Worm (Caenorhabditis elegans) whole organism, L1 larva: Measurements from ENCODE around the gene T07E3.3.

Experiments used
- C04F5.9 ChIP-seq: sonication (generic microtip); optimal IDR thresholded peaks from 2 replicates; lab custom pipeline; 2016; ENCODE audit warnings: missing genetic modification characterization, missing compliant biosample characterization
- C16A3.4 ChIP-seq: fragments of 150-350 bp; optimal IDR thresholded peaks from 2 replicates; lab custom pipeline; 2014; ENCODE audit warnings: missing biosample characterization, missing genetic modification characterization
- F16B12.6 ChIP-seq: fragments of 150-350 bp; optimal IDR thresholded peaks from 2 replicates; lab custom pipeline; 2014; ENCODE audit warnings: missing biosample characterization, missing genetic modification characterization
- blmp-1 ChIP-seq: fragments of 150-350 bp; optimal IDR thresholded peaks from 2 replicates; lab custom pipeline; 2014; ENCODE audit warnings: missing biosample characterization, missing genetic modification characterization
- ceh-82 ChIP-seq, 3 experiments: fragments of 150-350 bp in 1 of 3; sonication (generic microtip) in 2 of 3; optimal IDR thresholded peaks; 2 replicates each; lab custom pipeline; 2014 to 2017; ENCODE audit warnings: missing biosample characterization in 3 of 3, missing genetic modification characterization in 3 of 3
- ceh-88 ChIP-seq: fragments of 200-800 bp; sonication (Bioruptor generic); IDR thresholded peaks from 2 replicates; pipeline ENCODE4 v1.3.6; 2022; ENCODE audit warnings: missing genetic modification characterization, missing compliant biosample characterization
- ceh-90 ChIP-seq: sonication (generic microtip); optimal IDR thresholded peaks from 2 replicates; lab custom pipeline; 2016; ENCODE audit warnings: missing genetic modification characterization, missing compliant biosample characterization
- dpl-1 ChIP-seq, 3 experiments: fragments of 150-350 bp in 2 of 3; sonication (generic microtip) in 1 of 3; optimal IDR thresholded peaks; 2 replicates each; lab custom pipeline; 2014 to 2017; ENCODE audit warnings: missing biosample characterization in 3 of 3, missing genetic modification characterization in 3 of 3, missing genetic modification reagents in 3 of 3
- efl-1 ChIP-seq, 4 experiments: fragments of 150-350 bp; optimal IDR thresholded peaks in 3 of 4; peaks in 1 of 4; 1 replicate in 1 of 4; 2 replicates in 3 of 4; lab custom pipeline; 2014; ENCODE audit warnings: missing biosample characterization in 2 of 4, missing genetic modification characterization in 2 of 4, missing genetic modification reagents in 2 of 4
- efl-3 ChIP-seq: fragments of 200-800 bp; sonication (Bioruptor generic); optimal IDR thresholded peaks from 2 replicates; lab custom pipeline; 2018; ENCODE audit warnings: mild to moderate bottlenecking, missing genetic modification characterization, missing compliant biosample characterization
- egl-13 ChIP-seq: sonication (generic microtip); optimal IDR thresholded peaks from 2 replicates; lab custom pipeline; 2016; ENCODE audit warnings: missing genotype, missing genetic modification reagents, missing genetic modification characterization, missing compliant biosample characterization
- elt-3 ChIP-seq, 6 experiments: fragments of 150-350 bp in 1 of 6; sonication (generic microtip); optimal IDR thresholded peaks; 2 replicates each; lab custom pipeline; 2017 to 2018; ENCODE audit warnings: missing biosample characterization in 6 of 6, missing genetic modification characterization in 6 of 6, inconsistent platforms in 1 of 6
- ets-5 ChIP-seq: fragments of 200-800 bp; sonication (Bioruptor generic); IDR thresholded peaks from 2 replicates; pipeline ENCODE4 v1.3.6; 2022; ENCODE audit warnings: missing genetic modification characterization, missing compliant biosample characterization
- fkh-10 ChIP-seq: sonication (generic microtip); optimal IDR thresholded peaks from 2 replicates; lab custom pipeline; 2017; ENCODE audit warnings: missing biosample characterization, missing genetic modification reagents, missing genetic modification characterization
- fkh-4 ChIP-seq: sonication (generic microtip); optimal IDR thresholded peaks from 2 replicates; lab custom pipeline; 2016; ENCODE audit warnings: missing compliant biosample characterization, missing genetic modification characterization, borderline replicate concordance
- hlh-17 ChIP-seq: fragments of 200-800 bp; sonication (Bioruptor generic); optimal IDR thresholded peaks from 2 replicates; lab custom pipeline; 2018; ENCODE audit warnings: missing genetic modification characterization, mild to moderate bottlenecking, missing compliant biosample characterization, moderate library complexity, borderline replicate concordance
- hpl-2 ChIP-seq: fragments of 150-350 bp; optimal IDR thresholded peaks from 2 replicates; lab custom pipeline; 2014; ENCODE audit warnings: missing biosample characterization, missing genetic modification reagents, missing genetic modification characterization
- lin-14 ChIP-seq: fragments of 200-800 bp; sonication (Bioruptor generic); optimal IDR thresholded peaks from 2 replicates; lab custom pipeline; 2018; ENCODE audit warnings: mild to moderate bottlenecking, missing genetic modification characterization, moderate library complexity, missing compliant biosample characterization
- lin-15B ChIP-seq: fragments of 150-350 bp; sonication (generic microtip); optimal IDR thresholded peaks from 3 replicates; lab custom pipeline; 2014; ENCODE audit warnings: missing biosample characterization, missing genetic modification characterization
- lin-35 ChIP-seq, 2 experiments: fragments of 150-350 bp; optimal IDR thresholded peaks; 2 replicates each; lab custom pipeline; 2014; ENCODE audit warnings: missing biosample characterization in 2 of 2, missing genetic modification characterization in 2 of 2, missing genetic modification reagents in 2 of 2
- lin-39 ChIP-seq: fragments of 150-350 bp; optimal IDR thresholded peaks from 2 replicates; lab custom pipeline; 2014; ENCODE audit warnings: missing biosample characterization, missing genetic modification reagents, missing genetic modification characterization
- lir-3 ChIP-seq: sonication (generic microtip); optimal IDR thresholded peaks from 2 replicates; lab custom pipeline; 2016; ENCODE audit warnings: mild to moderate bottlenecking, missing genetic modification characterization, moderate library complexity, missing compliant biosample characterization; ENCODE audit not compliant: poor library complexity
- mab-9 ChIP-seq: fragments of 200-800 bp; sonication (Bioruptor generic); IDR thresholded peaks from 2 replicates; pipeline ENCODE4 v1.3.6; 2022; ENCODE audit warnings: missing genetic modification reagents, missing genetic modification characterization, missing compliant biosample characterization
- mdl-1 ChIP-seq, 2 experiments: fragments of 150-350 bp; optimal IDR thresholded peaks; 2 replicates each; lab custom pipeline; 2014 to 2017; ENCODE audit warnings: missing biosample characterization in 2 of 2, missing genetic modification characterization in 2 of 2, inconsistent platforms in 1 of 2
- mef-2 ChIP-seq: fragments of 150-350 bp; optimal IDR thresholded peaks from 2 replicates; lab custom pipeline; 2014; ENCODE audit warnings: missing biosample characterization, missing genetic modification characterization
- nhr-11 ChIP-seq: fragments of 150-350 bp; optimal IDR thresholded peaks from 2 replicates; lab custom pipeline; 2014; ENCODE audit warnings: missing biosample characterization, missing genetic modification characterization
- nhr-20 ChIP-seq: sonication (generic microtip); optimal IDR thresholded peaks from 2 replicates; lab custom pipeline; 2016; ENCODE audit warnings: mild to moderate bottlenecking, missing genetic modification characterization, missing compliant biosample characterization
- nhr-237 ChIP-seq: fragments of 150-350 bp; optimal IDR thresholded peaks from 2 replicates; lab custom pipeline; 2014; ENCODE audit warnings: missing biosample characterization, missing genetic modification characterization
- nhr-28 ChIP-seq: fragments of 150-350 bp; optimal IDR thresholded peaks from 2 replicates; lab custom pipeline; 2014; ENCODE audit warnings: missing biosample characterization, missing genetic modification characterization
- nhr-71 ChIP-seq: sonication (generic microtip); optimal IDR thresholded peaks from 2 replicates; lab custom pipeline; 2016; ENCODE audit warnings: mild to moderate bottlenecking, missing genetic modification characterization, moderate library complexity, missing compliant biosample characterization
- nhr-76 ChIP-seq: sonication (generic microtip); optimal IDR thresholded peaks from 2 replicates; lab custom pipeline; 2017; ENCODE audit warnings: missing biosample characterization, missing genetic modification characterization
- nhr-85 ChIP-seq: sonication (generic microtip); peaks from one replicate; lab custom pipeline; 2016; ENCODE audit warnings: missing genetic modification characterization, inconsistent platforms, missing compliant biosample characterization
- nhr-90 ChIP-seq: sonication (generic microtip); optimal IDR thresholded peaks from 2 replicates; lab custom pipeline; 2016; ENCODE audit warnings: mild to moderate bottlenecking, missing genetic modification characterization, missing compliant biosample characterization; ENCODE audit not compliant: poor library complexity
- pag-3 ChIP-seq: sonication (generic microtip); optimal IDR thresholded peaks from 2 replicates; lab custom pipeline; 2017; ENCODE audit warnings: missing genetic modification characterization, mild to moderate bottlenecking, missing compliant biosample characterization, antibody characterized with exemption, borderline replicate concordance; ENCODE audit not compliant: insufficient read depth
- pax-3 ChIP-seq: fragments of 200-800 bp; sonication (Bioruptor generic); optimal IDR thresholded peaks from 2 replicates; lab custom pipeline; 2018; ENCODE audit warnings: mild to moderate bottlenecking, missing genetic modification characterization, moderate library complexity, missing compliant biosample characterization
- pqm-1 ChIP-seq: sonication (generic microtip); optimal IDR thresholded peaks from 3 replicates; lab custom pipeline; 2017; ENCODE audit warnings: missing biosample characterization, missing genetic modification characterization
- rnt-1 ChIP-seq: sonication (generic microtip); optimal IDR thresholded peaks from 2 replicates; lab custom pipeline; 2016; ENCODE audit warnings: mild to moderate bottlenecking, missing genetic modification characterization, moderate library complexity, missing compliant biosample characterization
- snu-23 ChIP-seq: sonication (generic microtip); optimal IDR thresholded peaks from 2 replicates; lab custom pipeline; 2016; ENCODE audit warnings: missing genetic modification characterization, missing compliant biosample characterization
- sox-4 ChIP-seq: sonication (generic microtip); optimal IDR thresholded peaks from 2 replicates; lab custom pipeline; 2016; ENCODE audit warnings: missing genetic modification characterization, missing compliant biosample characterization
- sptf-1 ChIP-seq: fragments of 150-350 bp; optimal IDR thresholded peaks from 2 replicates; lab custom pipeline; 2014; ENCODE audit warnings: missing biosample characterization, missing genetic modification characterization
- tbx-2 ChIP-seq: sonication (generic microtip); optimal IDR thresholded peaks from 2 replicates; lab custom pipeline; 2016; ENCODE audit warnings: missing genetic modification characterization, missing compliant biosample characterization
- unc-62 ChIP-seq: fragments of 150-350 bp; optimal IDR thresholded peaks from 2 replicates; lab custom pipeline; 2014; ENCODE audit warnings: missing biosample characterization, missing genetic modification reagents, missing genetic modification characterization
- unc-98 ChIP-seq: fragments of 200-800 bp; sonication (Bioruptor generic); IDR thresholded peaks from 2 replicates; pipeline ENCODE4 v1.3.6; 2022; ENCODE audit warnings: missing genetic modification characterization, missing compliant biosample characterization
- xbp-1 ChIP-seq: sonication (generic microtip); optimal IDR thresholded peaks from 2 replicates; lab custom pipeline; 2016; ENCODE audit warnings: missing genetic modification characterization, missing compliant biosample characterization
- ztf-4 ChIP-seq: fragments of 150-350 bp; optimal IDR thresholded peaks from 2 replicates; lab custom pipeline; 2014; ENCODE audit warnings: missing biosample characterization, missing genetic modification characterization

T07E3.3 gene

ce11 chrIII:6871067-6871466, 32.6 kb upstream of the T07E3.3 start (continued):
- TF ChIP-seq mef-2 (no peak), hpl-2 (GFP tag; lab: Kevin White, UChicago) (no peak), F16B12.6 (tag; lab: Kevin White, UChicago) (no peak), efl-1 (optimal IDR thresholded peaks at IDR 0.05; lab: Kevin White, UChicago) (peak in 1 of 2 experiments; percentile 45), efl-1 (GFP tag; optimal IDR thresholded peaks at IDR 0.05 in 1 of 2; lab: Kevin White, UChicago) (peak in 1 of 2 experiments; percentile 58), lin-35 (GFP tag; optimal IDR thresholded peaks at IDR 0.05; lab: Kevin White, UChicago) (no peak), rnt-1 (tag; lab: Kevin White, UChicago) (peak; percentile 74), tbx-2 (tag; lab: Kevin White, UChicago) (no peak), C04F5.9 (tag; lab: Kevin White, UChicago) (no peak), mab-9 (no peak), blmp-1 (tag; lab: Kevin White, UChicago) (no peak), lin-14 (GFP tag; lab: Kevin White, UChicago) (peak; percentile 66), hlh-17 (GFP tag; lab: Kevin White, UChicago) (no peak), nhr-237 (tag; lab: Kevin White, UChicago) (no peak)

- TF ChIP-seq tbx-2 (tag; lab: Kevin White, UChicago) (peak; percentile 2), dpl-1 (GFP tag; optimal IDR thresholded peaks at IDR 0.05; lab: Kevin White, UChicago) (no peak), rnt-1 (tag; lab: Kevin White, UChicago) (peak; percentile 12), xbp-1 (tag; lab: Kevin White, UChicago) (no peak), ceh-82 (tag; optimal IDR thresholded peaks at IDR 0.05; lab: Kevin White, UChicago) (peak in 1 of 3 experiments; percentile 24), lin-14 (GFP tag; lab: Kevin White, UChicago) (peak; percentile 49)
- TF ChIP-seq, all 84 proteins: peak for 4
Observed at ce11 chrIII:6871668-6872067, 32.0 kb upstream of the T07E3.3 start.

DNA sequence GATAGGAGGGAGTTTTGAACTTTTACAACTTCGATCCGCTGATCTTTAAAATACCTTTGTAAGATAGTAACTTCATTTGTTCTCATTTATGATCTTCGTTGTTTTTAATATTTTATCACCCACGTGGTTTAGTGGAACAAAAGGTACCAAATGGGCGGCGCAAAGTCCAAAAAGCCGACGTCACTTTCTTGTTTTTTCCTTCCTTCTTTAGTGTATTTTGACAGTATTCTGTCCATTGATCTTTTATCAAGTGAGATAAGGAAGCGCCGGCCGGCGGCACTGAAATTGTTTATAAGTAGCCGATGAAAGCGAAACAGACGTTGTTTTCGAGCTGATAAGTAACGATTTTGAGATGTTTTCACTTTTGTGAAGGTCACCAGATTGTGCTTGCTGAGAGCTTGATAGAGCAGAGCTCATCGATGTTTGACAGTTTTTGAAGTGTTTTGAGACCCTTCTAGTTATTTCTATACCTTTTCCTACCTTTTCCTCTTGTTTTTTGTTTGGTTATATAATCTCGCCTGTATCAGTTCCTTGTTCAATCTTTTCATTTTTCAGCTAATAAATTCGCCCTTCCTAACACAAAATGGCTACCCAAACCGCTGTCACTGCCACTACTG, 31.0 kb upstream of the T07E3.3 start, which contains the start of gene K04C2.3:
Gene K04C2.3 (plus strand): TSS at position 556 of the 617 bp plus-strand sequence.
- TF ChIP-seq elt-3 (tag; optimal IDR thresholded peaks at IDR 0.05; lab: Kevin White, UChicago) (peak in 2 of 6 experiments; percentile 10), mdl-1 (tag; optimal IDR thresholded peaks at IDR 0.05; lab: Kevin White, UChicago) (no peak), lin-14 (GFP tag; lab: Kevin White, UChicago) (no peak), nhr-28 (no peak), ztf-4 (tag; lab: Kevin White, UChicago) (no peak), C16A3.4 (tag; lab: Kevin White, UChicago) (no peak), pqm-1 (tag; lab: Kevin White, UChicago) (no peak), rnt-1 (tag; lab: Kevin White, UChicago) (peak; percentile 26), lin-15B (tag; lab: Kevin White, UChicago) (no peak), fkh-10 (no peak), pax-3 (tag; lab: Kevin White, UChicago) (no peak), nhr-71 (peak; percentile 20), blmp-1 (tag; lab: Kevin White, UChicago) (peak; percentile 19), nhr-85 (tag; lab: Kevin White, UChicago) (no peak), lir-3 (no peak), unc-62 (GFP tag; lab: Kevin White, UChicago) (no peak), mab-9 (no peak), pag-3 (tag; lab: Kevin White, UChicago) (no peak), unc-98 (GFP tag; lab: Robert Waterston, UW) (no peak), nhr-90 (no peak), ceh-90 (tag; lab: Kevin White, UChicago) (no peak), lin-39 (tag; lab: Kevin White, UChicago) (no peak), tbx-2 (tag; lab: Kevin White, UChicago) (peak; percentile 6), egl-13 (tag; lab: Kevin White, UChicago) (no peak), snu-23 (GFP tag; lab: Kevin White, UChicago) (no peak), efl-1 (optimal IDR thresholded peaks at IDR 0.05; lab: Kevin White, UChicago) (no peak), efl-1 (GFP tag; optimal IDR thresholded peaks at IDR 0.05 in 1 of 2; lab: Kevin White, UChicago) (peak in 1 of 2 experiments; percentile 71), nhr-11 (tag; lab: Kevin White, UChicago) (no peak), nhr-20 (tag; lab: Kevin White, UChicago) (peak; percentile 6), sptf-1 (tag; lab: Kevin White, UChicago) (no peak), nhr-76 (tag; lab: Kevin White, UChicago) (no peak), ceh-88 (peak; percentile 28; the same call in 1 of the 2 replicates), sox-4 (no peak), ets-5 (GFP tag; lab: Robert Waterston, UW) (no peak), hlh-17 (GFP tag; lab: Kevin White, UChicago) (no peak), fkh-4 (tag; lab: Kevin White, UChicago) (no peak), efl-3 (GFP tag; lab: Kevin White, UChicago) (no peak)
